Worm (Caenorhabditis elegans): ENCODE measurements around the gene srw-29.

The srw-29 gene

ce11 chrV:16424428-16424827 is at the start of gene srw-29:
TSS of gene srw-29 (minus strand) at chrV:16424528.
- TF ChIP-seq spr-3 (GFP tag; optimal IDR thresholded peaks at IDR 0.05): no peak
- TF ChIP-seq lim-7 (GFP tag; IDR thresholded peaks at IDR 0.05): no peak
- no peak for TF ChIP-seq dpl-1 (GFP tag; optimal IDR thresholded peaks at IDR 0.05)
- no peak for TF ChIP-seq madf-9 (GFP tag; conservative IDR thresholded peaks at IDR 0.05)
- no peak for TF ChIP-seq snpc-4 (tag; optimal IDR thresholded peaks at IDR 0.05)
- no peak for TF ChIP-seq nhr-111 (GFP tag; optimal IDR thresholded peaks at IDR 0.05)
- no peak for TF ChIP-seq sdz-12 (GFP tag; optimal IDR thresholded peaks at IDR 0.05)
- no peak for TF ChIP-seq hlh-11 (tag; optimal IDR thresholded peaks at IDR 0.05)
- TF ChIP-seq attf-4 (tag; optimal IDR thresholded peaks at IDR 0.05): no peak
- no peak for TF ChIP-seq D1046.2 (GFP tag; IDR thresholded peaks at IDR 0.05)
- no peak for TF ChIP-seq mdl-1 (tag; optimal IDR thresholded peaks at IDR 0.05)
- TF ChIP-seq rbr-2 (tag; optimal IDR thresholded peaks at IDR 0.05): no peak
- no peak for TF ChIP-seq saeg-2 (GFP tag; IDR thresholded peaks at IDR 0.05)
- TF ChIP-seq fos-1 (tag; optimal IDR thresholded peaks at IDR 0.05): no peak
- no peak for TF ChIP-seq Y75B8A.6 (GFP tag; IDR thresholded peaks at IDR 0.05)
- no peak for TF ChIP-seq pha-4 (GFP tag; IDR thresholded peaks at IDR 0.05)
- TF ChIP-seq pha-4 (tag; optimal IDR thresholded peaks at IDR 0.05): no peak
- TF ChIP-seq mdt-29 (GFP tag; IDR thresholded peaks at IDR 0.05): no peak

- TF ChIP-seq php-3 (GFP tag; IDR thresholded peaks at IDR 0.05) (0 out of 2 replicates have a peak, but pooled peaks have one; percentile 19), zfp-2 (tag; optimal IDR thresholded peaks at IDR 0.05) (no peak)
These were observed 47.8 kb upstream of the srw-29 start, which contains the start of gene srw-35 for ce11 chrV:16471995-16472563. TSS of gene srw-35 (plus strand) at chrV:16472513.

ce11 chrV:16470916-16471315 is 46.6 kb upstream of the srw-29 start, which contains the start of gene srh-138:
TSS of gene srh-138 (minus strand) at chrV:16471016.
- TF ChIP-seq unc-62 (GFP tag; optimal IDR thresholded peaks at IDR 0.05 in 1 of 2) (no peak), unc-62 (tag; optimal IDR thresholded peaks at IDR 0.05) (no peak), nhr-10 (tag; optimal IDR thresholded peaks at IDR 0.05) (no peak), F49E8.2 (tag; optimal IDR thresholded peaks at IDR 0.05; ENCODE audit: borderline replicate concordance) (no peak), nhr-111 (GFP tag; optimal IDR thresholded peaks at IDR 0.05) (no peak), nhr-76 (tag; optimal IDR thresholded peaks at IDR 0.05) (no peak), vab-7 (GFP tag; IDR thresholded peaks at IDR 0.05) (no peak)

- TF ChIP-seq nhr-77 (tag; optimal IDR thresholded peaks at IDR 0.05): no peak
- peak in 1 of 2 experiments; percentile 28 for TF ChIP-seq unc-62 (GFP tag; optimal IDR thresholded peaks at IDR 0.05 in 1 of 2)
- no peak for TF ChIP-seq unc-62 (tag; optimal IDR thresholded peaks at IDR 0.05)
- TF ChIP-seq D1046.2 (GFP tag; IDR thresholded peaks at IDR 0.05): no peak
These were observed 43.5 kb upstream of the srw-29 start, which contains the start of gene sru-44 for ce11 chrV:16467840-16468239. TSS of gene sru-44 (minus strand) at chrV:16467940.

- TF ChIP-seq gei-8 (GFP tag; optimal IDR thresholded peaks at IDR 0.05) (no peak), zag-1 (tag; optimal IDR thresholded peaks at IDR 0.05) (no peak), pha-4 (GFP tag; IDR thresholded peaks at IDR 0.05) (no peak), pha-4 (tag; optimal IDR thresholded peaks at IDR 0.05) (no peak), mep-1 (tag; optimal IDR thresholded peaks at IDR 0.05) (no peak), nhr-10 (tag; optimal IDR thresholded peaks at IDR 0.05) (no peak), tag-97 (GFP tag; IDR thresholded peaks at IDR 0.05) (no peak), aly-2 (tag; optimal IDR thresholded peaks at IDR 0.05) (no peak), lir-3 (tag; optimal IDR thresholded peaks at IDR 0.05) (no peak), egl-43 (GFP tag; IDR thresholded peaks at IDR 0.05) (no peak)
These were observed 36.5 kb upstream of the srw-29 start, which contains the start of gene srh-142 for ce11 chrV:16460866-16461265. TSS of gene srh-142 (minus strand) at chrV:16460966.

All from whole organism, L4 larva.